Fruit fly (Drosophila melanogaster) whole organism, wandering third instar larva: ENCODE data around the gene CG14642.

ENCODE experiments used
- CrebA ChIP-seq: fragments of 200-800 bp; sonication (Bioruptor generic); optimal IDR thresholded peaks from 2 replicates; lab custom pipeline; 2016; ENCODE audit warnings: missing biosample characterization, mild to moderate bottlenecking, missing genetic modification characterization, borderline replicate concordance
- OdsH ChIP-seq: fragments of 200-800 bp; sonication (Bioruptor generic); optimal IDR thresholded peaks from 2 replicates; lab custom pipeline; 2016; ENCODE audit warnings: missing biosample characterization, mild to moderate bottlenecking, missing genetic modification characterization
- woc ChIP-seq: sonication (Bioruptor generic); optimal IDR thresholded peaks from 2 replicates; lab custom pipeline; 2016; ENCODE audit warnings: missing biosample characterization, mild to moderate bottlenecking, missing genetic modification characterization

dm6 chr3R:4243096-4243940 is 801 bp upstream of the CG14642 start, which contains the start of gene CG34305:
- TF ChIP-seq woc (GFP tag; lab: Kevin White, UChicago): no peak
- peak; percentile 40 for TF ChIP-seq OdsH (GFP tag; lab: Kevin White, UChicago)
- no peak for TF ChIP-seq CrebA (GFP tag; lab: Kevin White, UChicago)
